Worm (Caenorhabditis elegans): ENCODE results near the gene rpn-2.

rpn-2 gene

DNA sequence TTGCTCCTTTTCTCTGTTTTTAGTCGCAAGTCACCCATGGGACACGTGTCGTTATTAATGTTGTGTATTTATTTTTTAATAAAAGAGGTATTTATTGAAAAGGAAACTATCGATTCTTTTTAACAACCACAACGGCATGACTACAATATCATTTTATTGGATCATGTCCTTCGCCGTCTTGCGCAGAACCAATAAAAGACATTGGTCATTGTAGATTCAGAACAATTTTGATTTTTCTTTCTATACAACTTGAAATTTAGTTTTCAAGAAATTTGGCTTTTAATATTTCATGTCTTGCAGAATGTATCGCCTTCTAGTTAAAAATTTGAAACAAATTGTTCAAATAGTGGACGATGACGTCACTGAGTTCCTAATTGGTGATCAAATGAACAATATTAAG is 52.5 kb downstream of the rpn-2 start, which contains the start of gene amdh-1:
amdh-1 (plus strand) TSS at position 301 of the 400 bp plus-strand sequence.
- TF ChIP-seq ceh-82 (tag; optimal IDR thresholded peaks at IDR 0.05) (no peak), madf-9 (GFP tag; conservative IDR thresholded peaks at IDR 0.05) (no peak), R02D3.7 (tag; optimal IDR thresholded peaks at IDR 0.05) (no peak), jun-1 (tag; optimal IDR thresholded peaks at IDR 0.05) (no peak), lim-7 (GFP tag; IDR thresholded peaks at IDR 0.05) (no peak), unc-62 (GFP tag; optimal IDR thresholded peaks at IDR 0.05 in 1 of 2) (no peak), unc-62 (tag; optimal IDR thresholded peaks at IDR 0.05) (no peak), sdz-12 (GFP tag; optimal IDR thresholded peaks at IDR 0.05) (no peak), T20F7.1 (GFP tag; optimal IDR thresholded peaks at IDR 0.05) (no peak), saeg-2 (GFP tag; IDR thresholded peaks at IDR 0.05) (no peak), vab-7 (GFP tag; IDR thresholded peaks at IDR 0.05) (no peak), dpl-1 (GFP tag; optimal IDR thresholded peaks at IDR 0.05) (no peak), zip-2 (tag; optimal IDR thresholded peaks at IDR 0.05) (no peak), dmd-9 (GFP tag; IDR thresholded peaks at IDR 0.05) (no peak), daf-8 (GFP tag; IDR thresholded peaks at IDR 0.05) (no peak), tra-1 (GFP tag; IDR thresholded peaks at IDR 0.05) (no peak)

All from whole organism, L4 larva.